Worm (Caenorhabditis elegans): Measurements from ENCODE around the gene tps-1.
A peak's percentile ranks its signal among the peaks of the same experiment; 100 is the strongest.

The tps-1 gene

DNA sequence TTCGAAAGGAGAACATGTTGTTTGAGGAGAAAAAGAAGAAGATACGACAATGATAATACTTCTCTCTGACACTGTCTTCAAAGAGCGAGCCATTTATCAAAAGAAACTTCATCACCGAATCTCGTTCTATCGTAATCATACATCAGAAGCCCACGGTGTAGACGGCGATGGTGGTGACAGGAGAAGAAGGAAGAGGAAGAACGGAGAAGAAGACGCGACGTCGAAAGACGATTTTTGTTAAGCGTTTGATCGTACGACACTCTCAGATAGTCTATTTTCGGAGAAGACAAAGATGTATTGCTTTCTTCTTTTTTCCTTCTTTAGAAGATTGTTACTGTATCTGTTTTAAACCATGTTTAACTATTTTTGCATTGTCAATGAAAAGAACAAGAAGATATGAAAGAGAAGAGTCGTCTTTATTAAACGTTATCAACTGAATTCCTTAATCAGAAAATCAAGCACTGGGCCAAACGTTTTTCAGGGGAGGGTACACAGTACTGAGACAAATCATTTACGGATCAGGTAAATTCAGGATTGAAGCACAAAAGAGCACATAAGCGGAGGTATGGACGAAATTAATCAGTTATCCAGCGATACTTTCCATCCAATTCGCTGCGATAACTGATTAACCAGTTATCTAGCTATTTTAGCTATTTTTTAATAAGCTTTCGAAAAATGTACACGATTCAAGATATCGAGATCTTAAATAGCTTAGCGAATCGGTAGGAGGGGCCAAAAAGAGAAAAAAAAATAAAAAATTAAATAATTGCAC lies 54.3 kb downstream of the tps-1 start:
- peak; percentile 63 for TF ChIP-seq nhr-102 (tag; optimal IDR thresholded peaks at IDR 0.05)
- TF ChIP-seq sdz-12 (GFP tag; optimal IDR thresholded peaks at IDR 0.05): peak; percentile 5
- TF ChIP-seq dmd-9 (GFP tag; IDR thresholded peaks at IDR 0.05): no peak
- TF ChIP-seq duxl-1 (tag; optimal IDR thresholded peaks at IDR 0.05; ENCODE audit: poor library complexity): peak; percentile 84
- TF ChIP-seq fos-1 (tag; optimal IDR thresholded peaks at IDR 0.05): no peak
- TF ChIP-seq snpc-1.2 (GFP tag; IDR thresholded peaks at IDR 0.05): no peak
- no peak for TF ChIP-seq R02D3.7 (tag; optimal IDR thresholded peaks at IDR 0.05)
- TF ChIP-seq F10B5.3 (tag; optimal IDR thresholded peaks at IDR 0.05): no peak
- TF ChIP-seq Y75B8A.6 (GFP tag; IDR thresholded peaks at IDR 0.05): peak; percentile 25; the same call in 1 of the 2 replicates
- no peak for TF ChIP-seq daf-8 (GFP tag; IDR thresholded peaks at IDR 0.05)
- no peak for TF ChIP-seq vab-7 (GFP tag; IDR thresholded peaks at IDR 0.05)
- no peak for TF ChIP-seq F37D6.2 (tag; optimal IDR thresholded peaks at IDR 0.05)
- TF ChIP-seq zag-1 (tag; optimal IDR thresholded peaks at IDR 0.05): no peak
- TF ChIP-seq ceh-44 (GFP tag; IDR thresholded peaks at IDR 0.05): no peak
- TF ChIP-seq mep-1 (tag; optimal IDR thresholded peaks at IDR 0.05): peak; percentile 78
- TF ChIP-seq lir-3 (tag; optimal IDR thresholded peaks at IDR 0.05): no peak
- peak; percentile 91 for TF ChIP-seq nhr-25 (tag; optimal IDR thresholded peaks at IDR 0.05; ENCODE audit: borderline replicate concordance, insufficient read depth)
- peak; percentile 92 for TF ChIP-seq T26A8.4 (GFP tag; IDR thresholded peaks at IDR 0.05)
- peak; percentile 56 for TF ChIP-seq nhr-48 (tag; optimal IDR thresholded peaks at IDR 0.05)
- TF ChIP-seq F49E8.2 (tag; optimal IDR thresholded peaks at IDR 0.05; ENCODE audit: borderline replicate concordance): no peak
- TF ChIP-seq ceh-28 (tag; optimal IDR thresholded peaks at IDR 0.05): peak; percentile 1
- TF ChIP-seq unc-62 (GFP tag; optimal IDR thresholded peaks at IDR 0.05 in 1 of 2): peak in 1 of 2 experiments; percentile 100
- TF ChIP-seq unc-62 (tag; optimal IDR thresholded peaks at IDR 0.05): peak; percentile 63
- no peak for TF ChIP-seq hif-1 (tag; optimal IDR thresholded peaks at IDR 0.05)
- TF ChIP-seq aly-2 (tag; optimal IDR thresholded peaks at IDR 0.05): no peak
- no peak for TF ChIP-seq daf-12 (tag; optimal IDR thresholded peaks at IDR 0.05)
- TF ChIP-seq nhr-6 (tag; optimal IDR thresholded peaks at IDR 0.05): no peak
- no peak for TF ChIP-seq Y5F2A.4 (GFP tag; optimal IDR thresholded peaks at IDR 0.05)
- peak; percentile 90 for TF ChIP-seq zfp-3 (GFP tag; conservative IDR thresholded peaks at IDR 0.05)
- no peak for TF ChIP-seq daf-19 (GFP tag; conservative IDR thresholded peaks at IDR 0.05)
- no peak for TF ChIP-seq hmg-1.1 (GFP tag; IDR thresholded peaks at IDR 0.05)
- no peak for TF ChIP-seq F26F4.8 (GFP tag; conservative IDR thresholded peaks at IDR 0.05)
- peak; percentile 60 for TF ChIP-seq gei-8 (GFP tag; optimal IDR thresholded peaks at IDR 0.05)
- TF ChIP-seq D1046.2 (GFP tag; IDR thresholded peaks at IDR 0.05): no peak
- no peak for TF ChIP-seq mxl-2 (GFP tag; conservative IDR thresholded peaks at IDR 0.05)
- TF ChIP-seq hlh-30 (tag; optimal IDR thresholded peaks at IDR 0.05; ENCODE audit: insufficient read depth): peak; percentile 2
- TF ChIP-seq lin-29 (GFP tag; IDR thresholded peaks at IDR 0.05): no peak
- no peak for TF ChIP-seq ceh-32 (tag; optimal IDR thresholded peaks at IDR 0.05; ENCODE audit: poor library complexity)
- TF ChIP-seq ceh-20 (GFP tag; IDR thresholded peaks at IDR 0.05): peak; percentile 77
- no peak for TF ChIP-seq ctbp-1 (GFP tag; IDR thresholded peaks at IDR 0.05)
- peak; percentile 5 for TF ChIP-seq nhr-10 (tag; optimal IDR thresholded peaks at IDR 0.05)
- peak; percentile 11 for TF ChIP-seq rbr-2 (tag; optimal IDR thresholded peaks at IDR 0.05)
- TF ChIP-seq cey-2 (tag; optimal IDR thresholded peaks at IDR 0.05; ENCODE audit: borderline replicate concordance, insufficient read depth): no peak
- no peak for TF ChIP-seq saeg-2 (GFP tag; IDR thresholded peaks at IDR 0.05)
- TF ChIP-seq mdt-29 (GFP tag; IDR thresholded peaks at IDR 0.05): peak; percentile 66; the same call in 1 of the 2 replicates
- no peak for TF ChIP-seq pqm-1 (tag; optimal IDR thresholded peaks at IDR 0.05)
- TF ChIP-seq madf-5 (GFP tag; IDR thresholded peaks at IDR 0.05): no peak
- TF ChIP-seq nhr-111 (GFP tag; optimal IDR thresholded peaks at IDR 0.05): no peak
- TF ChIP-seq nhr-11 (tag; optimal IDR thresholded peaks at IDR 0.05): no peak

Measured in whole organism, L4 larva.